Worm (Caenorhabditis elegans) whole organism, L2 larva: Measurements from ENCODE around the gene rhgf-2.

Experiments used
- nhr-10 ChIP-seq: sonication (generic microtip); optimal IDR thresholded peaks from 2 replicates; lab custom pipeline; 2017; ENCODE audit warnings: missing biosample characterization, missing genetic modification characterization
- snpc-4 ChIP-seq: fragments of 150-350 bp; optimal IDR thresholded peaks from 2 replicates; lab custom pipeline; 2014; ENCODE audit warnings: missing biosample characterization, missing genetic modification characterization
- ztf-11 ChIP-seq: sonication (generic microtip); optimal IDR thresholded peaks from 2 replicates; lab custom pipeline; 2017; ENCODE audit warnings: missing biosample characterization, missing genetic modification characterization

DNA sequence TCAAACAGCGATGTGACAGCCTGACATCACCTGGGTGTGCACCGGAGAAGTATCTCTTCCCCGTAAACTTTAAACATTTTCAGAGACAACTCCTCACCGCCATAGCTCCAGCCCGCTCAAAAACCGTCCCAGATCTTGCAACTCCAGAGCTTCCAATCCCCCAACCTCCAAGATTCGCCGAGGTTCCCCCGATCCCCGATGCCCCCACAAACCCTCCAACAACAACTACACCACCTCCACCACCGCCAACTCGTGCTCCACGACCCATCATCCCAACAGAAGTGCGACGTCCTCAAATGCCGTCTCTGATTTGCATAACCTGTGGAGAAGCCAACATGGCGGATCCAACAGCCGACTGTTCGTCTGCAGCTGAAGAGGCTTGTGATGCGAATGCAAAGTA, 29.5 kb upstream of the rhgf-2 start:
- TF ChIP-seq snpc-4 (tag; lab: Kevin White, UChicago) (no peak), nhr-10 (tag; lab: Kevin White, UChicago) (no peak), ztf-11 (no peak)
